Fruit fly (Drosophila melanogaster) ovary, adult (tissue): ENCODE data around the gene CG7987.

Experiments used
- CG17801 ChIP-seq: fragments of 200-800 bp; optimal IDR thresholded peaks from 2 replicates; lab custom pipeline; 2019; ENCODE audit warnings: missing biosample characterization, mild to moderate bottlenecking, missing genetic modification characterization, moderate library complexity; ENCODE audit not compliant: partially characterized antibody

The CG7987 gene

DNA sequence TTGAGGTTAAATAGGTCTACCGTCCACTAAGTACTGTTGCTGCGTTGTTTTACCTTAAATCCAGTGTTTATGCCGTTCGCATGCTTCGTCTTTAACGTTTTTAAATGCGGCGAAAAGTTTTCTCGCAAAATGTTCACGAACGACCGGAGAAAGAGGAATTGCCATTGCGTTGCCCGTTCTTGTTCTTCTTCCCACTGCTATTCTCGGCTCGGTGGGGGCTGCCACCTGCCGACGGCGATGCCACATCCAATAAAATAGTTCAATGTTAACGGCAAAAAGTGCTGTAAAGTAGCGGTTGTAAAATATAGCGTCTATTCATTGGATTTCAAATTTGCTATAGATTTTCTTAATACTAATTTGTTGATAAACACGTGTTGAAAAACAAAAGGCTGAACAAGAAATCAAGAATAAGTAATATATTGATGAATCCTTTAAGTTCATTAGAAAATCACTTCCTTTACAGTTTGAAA is at the start of gene CG7987:
TSS of gene CG7987 (minus strand) at position 170 of the 470 bp plus-strand sequence.
- TF ChIP-seq CG17801 (GFP tag; lab: Kevin White, UChicago), result no peak

DNA sequence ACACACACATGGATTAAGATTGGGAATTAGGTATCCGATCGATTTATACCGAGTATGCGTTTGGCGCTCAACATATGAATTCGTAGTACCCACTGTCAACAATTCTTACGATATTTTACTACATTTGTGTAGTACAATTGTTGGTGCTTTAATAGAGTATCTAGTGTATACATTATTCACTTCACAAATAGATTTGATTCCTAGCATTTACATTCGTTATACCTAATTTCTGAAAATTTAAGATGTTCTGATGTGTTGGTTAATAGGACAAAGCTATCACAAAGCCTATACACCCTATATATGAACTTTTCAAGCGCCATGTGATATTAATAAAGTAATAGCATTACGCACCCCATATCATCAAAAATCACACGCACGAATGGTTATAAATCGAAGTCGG is 49.0 kb upstream of the CG7987 start:
- no peak for TF ChIP-seq CG17801 (GFP tag; lab: Kevin White, UChicago)

DNA sequence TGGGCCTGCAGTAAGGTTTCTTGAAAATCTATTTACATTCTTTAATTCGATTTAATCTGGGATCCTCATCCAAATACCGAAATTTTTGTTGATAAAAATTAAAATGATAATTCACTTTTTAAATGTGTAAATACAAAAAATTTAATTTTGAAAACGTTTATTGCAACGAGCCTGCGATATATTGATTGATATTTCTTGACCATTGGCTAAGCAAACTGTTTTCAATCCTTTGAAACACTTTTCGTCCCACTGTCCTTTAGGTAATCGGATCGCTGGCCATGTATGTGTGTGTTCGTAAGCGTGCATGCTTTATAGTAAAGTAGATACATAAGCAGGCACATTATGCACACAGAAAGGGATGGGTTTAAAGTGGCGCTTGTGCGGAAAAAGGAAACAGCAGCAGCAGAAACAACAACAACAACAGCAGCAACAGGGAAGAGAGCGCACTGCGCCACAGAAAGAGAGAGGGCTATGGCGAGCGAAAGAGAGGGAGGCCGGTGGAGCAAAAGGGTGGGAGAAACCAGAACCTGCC is 48.5 kb upstream of the CG7987 start:
- no peak for TF ChIP-seq CG17801 (GFP tag; lab: Kevin White, UChicago)

DNA sequence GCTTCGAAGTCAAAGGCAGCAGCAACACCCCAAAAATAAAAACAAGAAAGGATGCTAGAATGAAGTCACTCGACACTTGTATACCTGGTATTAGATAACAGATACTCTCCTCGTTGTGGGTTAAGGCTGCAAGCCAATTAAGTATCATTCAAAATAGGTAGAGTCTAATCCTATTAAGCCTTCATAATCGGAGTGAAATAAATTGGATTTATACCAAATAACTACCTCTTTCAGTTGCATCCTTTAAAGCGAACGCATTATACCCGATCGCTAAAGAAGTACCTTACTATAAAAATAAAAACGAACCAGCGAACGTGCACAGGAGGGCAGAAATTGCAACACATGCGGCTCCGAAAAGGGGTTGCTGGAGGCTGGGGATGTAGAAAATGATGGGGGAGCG is 46.9 kb upstream of the CG7987 start:
- TF ChIP-seq CG17801 (GFP tag; lab: Kevin White, UChicago), result no peak

DNA sequence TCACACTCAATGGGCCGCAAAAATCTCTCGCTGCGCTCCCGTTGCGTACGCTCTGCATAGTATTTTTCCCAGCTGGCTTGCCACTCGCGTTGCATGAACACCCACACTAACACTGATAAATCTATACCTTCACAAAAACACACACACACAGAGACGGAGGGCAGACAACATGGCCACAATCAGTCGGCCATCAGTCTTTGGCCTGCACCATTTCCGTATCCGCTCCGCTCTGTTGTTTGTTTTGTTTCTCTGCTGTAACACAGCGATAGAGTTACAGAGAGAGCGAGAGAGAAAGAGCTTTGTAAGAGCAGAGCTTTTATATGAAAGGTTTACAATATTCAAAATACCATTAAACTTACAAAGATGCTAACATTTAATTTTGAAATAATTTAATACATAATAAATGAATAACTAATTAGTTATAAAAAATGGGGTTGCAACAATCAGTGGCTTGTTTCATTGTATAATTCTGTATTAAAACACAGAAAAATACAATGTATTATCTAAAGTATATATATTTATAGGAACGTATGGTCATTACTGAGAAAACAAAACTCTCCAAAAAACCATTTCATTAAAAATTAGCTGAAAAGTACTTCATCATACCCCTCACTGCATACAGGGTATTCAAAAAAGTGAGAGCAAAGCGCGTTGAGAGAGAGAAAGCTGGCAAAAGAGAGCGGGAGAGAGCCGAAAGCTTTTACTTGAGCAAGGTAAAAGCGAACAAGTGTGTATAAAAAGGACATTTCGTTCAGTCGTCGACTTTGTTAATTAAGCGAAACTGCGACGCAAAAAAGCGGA is 33.4 kb upstream of the CG7987 start, which contains the start of gene CG14853:
TSS of gene CG14853 (plus strand) at position 751 of the 801 bp plus-strand sequence.
- no peak for TF ChIP-seq CG17801 (GFP tag; lab: Kevin White, UChicago)

DNA sequence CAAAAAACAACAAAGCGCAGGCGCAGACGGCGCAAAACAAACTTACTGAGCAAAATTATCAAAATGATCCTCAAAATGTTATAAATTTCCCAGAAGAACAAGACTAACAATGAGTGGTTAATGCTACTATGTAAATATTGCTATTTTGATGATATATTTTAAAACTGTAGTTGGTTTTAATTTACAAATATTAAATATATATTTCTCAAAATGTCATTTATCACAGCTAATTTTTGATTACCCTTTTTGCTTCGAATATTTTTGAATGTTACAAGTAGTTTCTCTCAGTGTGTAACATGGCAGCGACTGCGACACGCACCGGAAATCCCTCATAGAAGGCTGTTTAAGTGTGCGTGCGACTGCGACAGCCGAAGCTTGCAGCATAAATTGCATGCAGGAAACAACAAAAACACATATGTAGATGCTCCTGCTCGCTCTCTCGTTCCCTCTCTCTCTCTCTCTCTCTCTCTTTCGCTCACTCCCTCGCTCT is 22.3 kb upstream of the CG7987 start:
- no peak for TF ChIP-seq CG17801 (GFP tag; lab: Kevin White, UChicago)

DNA sequence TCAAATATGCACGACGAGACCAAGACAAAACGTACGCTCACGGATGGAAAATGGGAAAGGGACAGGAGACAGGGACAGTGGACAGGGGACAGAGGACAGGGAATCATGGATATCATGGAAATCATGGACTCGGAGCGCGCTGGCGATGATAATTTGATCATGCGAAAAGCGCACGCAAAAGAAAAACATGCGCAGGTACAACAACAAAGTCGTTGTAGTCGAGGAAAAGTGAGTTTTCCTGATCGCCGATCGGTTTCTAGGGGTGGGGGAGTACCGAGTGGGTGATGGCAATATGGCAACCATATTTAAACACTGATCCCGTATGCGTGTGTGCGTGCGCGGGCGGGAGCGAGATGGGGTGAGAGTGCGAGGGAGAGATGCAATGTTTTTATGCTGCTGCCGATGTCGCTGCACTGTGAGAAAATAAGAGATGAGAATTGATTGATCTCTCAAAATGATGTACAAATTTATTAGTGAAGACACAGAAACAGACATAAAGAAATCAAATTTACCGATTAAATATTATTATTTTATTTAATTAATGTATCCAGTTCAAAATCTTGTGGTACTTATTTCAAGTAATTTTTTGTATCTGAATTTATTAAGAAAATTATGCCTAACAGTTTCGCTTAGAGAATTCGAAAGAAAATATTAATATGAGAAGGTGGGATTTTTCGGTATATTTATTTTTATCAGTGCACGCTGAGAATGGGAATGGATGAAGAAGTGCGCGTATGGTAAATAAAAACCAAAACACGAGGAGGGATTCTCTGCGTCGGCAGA is 15.3 kb upstream of the CG7987 start:
- TF ChIP-seq CG17801 (GFP tag; lab: Kevin White, UChicago), result no peak

DNA sequence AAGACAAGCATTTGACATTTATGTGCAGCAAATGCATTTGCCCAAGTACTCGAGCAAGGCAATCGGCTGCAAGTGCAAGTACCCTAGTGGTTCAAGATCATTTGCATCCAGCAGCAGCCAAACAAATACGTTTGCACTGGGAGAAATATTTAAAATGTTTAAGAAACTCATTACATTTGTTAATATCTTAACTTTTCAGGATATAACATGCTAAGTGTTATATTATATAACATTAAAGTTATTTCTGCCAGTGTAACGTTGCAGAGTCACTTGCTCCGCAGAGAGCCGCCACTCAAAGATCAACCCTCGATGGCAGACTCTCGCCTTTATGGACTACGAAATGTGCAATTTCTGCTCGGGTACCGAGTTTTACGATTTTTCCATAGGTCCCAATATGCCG is 13.8 kb upstream of the CG7987 start:
- no peak for TF ChIP-seq CG17801 (GFP tag; lab: Kevin White, UChicago)

DNA sequence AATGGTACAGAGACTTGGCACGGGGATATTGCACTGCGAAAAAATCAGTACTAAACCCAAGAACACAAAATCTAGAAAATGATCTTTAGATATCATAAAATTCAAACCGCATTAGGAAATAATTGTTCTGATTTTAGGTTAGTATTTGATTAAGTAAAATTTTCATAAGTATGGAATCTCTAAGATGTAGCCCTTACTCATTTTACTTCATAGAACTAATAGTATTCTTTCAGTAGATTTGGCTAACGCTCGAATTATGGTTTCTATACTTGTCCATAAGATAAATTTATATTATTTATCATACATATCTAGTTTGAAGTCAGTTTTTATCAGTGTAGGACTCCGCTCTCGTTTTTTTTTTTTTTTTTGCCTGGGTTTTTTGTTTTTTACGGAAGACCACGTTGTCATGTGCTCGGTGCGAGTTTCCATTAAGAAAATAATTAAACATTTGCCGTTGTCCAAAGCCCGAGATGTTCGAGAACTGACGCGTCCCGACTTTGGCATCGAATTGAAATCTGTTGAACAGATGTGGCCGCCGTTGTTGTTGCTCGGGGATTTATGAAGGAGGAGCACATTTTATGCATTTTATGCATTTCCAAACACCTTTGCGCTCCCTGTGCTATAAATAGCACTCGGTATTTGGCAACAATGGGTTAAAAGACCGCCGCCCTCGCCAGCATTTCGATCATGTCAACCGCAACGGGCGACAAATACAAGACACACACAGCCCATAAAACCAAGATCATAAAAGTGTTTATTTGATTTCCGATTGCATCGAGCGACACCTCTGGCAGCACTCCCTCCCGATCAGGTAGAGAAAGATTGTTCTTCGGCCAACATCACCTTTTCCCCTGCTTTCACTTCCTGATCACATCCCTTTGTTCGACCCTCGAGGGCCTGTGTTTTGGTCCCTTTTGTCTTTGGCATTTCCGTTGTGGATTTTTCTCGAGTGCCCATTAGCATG is 11.1 kb upstream of the CG7987 start:
- no peak for TF ChIP-seq CG17801 (GFP tag; lab: Kevin White, UChicago)

DNA sequence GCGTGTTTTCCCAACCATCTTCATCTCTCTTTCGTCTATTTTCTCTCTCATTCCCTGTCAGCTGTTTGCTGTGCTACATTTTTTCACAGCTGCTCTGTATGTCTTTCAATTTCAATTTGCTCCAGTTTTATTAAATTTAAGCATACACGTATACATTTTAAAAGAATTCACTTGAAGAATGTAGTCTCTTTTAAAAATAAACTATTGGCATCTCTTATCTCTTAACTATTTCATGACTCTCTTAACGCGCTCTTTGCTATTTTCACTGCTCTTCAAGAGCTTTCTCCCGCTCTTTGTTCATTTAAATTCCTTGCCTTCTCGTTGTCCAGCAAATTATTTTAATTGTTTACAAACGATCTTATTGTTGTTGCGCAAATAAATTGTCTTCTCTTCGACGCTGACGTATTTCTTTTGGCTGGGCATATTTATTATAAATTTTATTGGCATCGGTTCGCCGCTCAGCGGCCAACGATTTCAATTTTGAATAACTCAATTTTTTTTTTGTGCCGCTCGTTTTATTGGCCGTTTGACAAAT is 4.4 kb upstream of the CG7987 start:
- TF ChIP-seq CG17801 (GFP tag; lab: Kevin White, UChicago), result no peak

DNA sequence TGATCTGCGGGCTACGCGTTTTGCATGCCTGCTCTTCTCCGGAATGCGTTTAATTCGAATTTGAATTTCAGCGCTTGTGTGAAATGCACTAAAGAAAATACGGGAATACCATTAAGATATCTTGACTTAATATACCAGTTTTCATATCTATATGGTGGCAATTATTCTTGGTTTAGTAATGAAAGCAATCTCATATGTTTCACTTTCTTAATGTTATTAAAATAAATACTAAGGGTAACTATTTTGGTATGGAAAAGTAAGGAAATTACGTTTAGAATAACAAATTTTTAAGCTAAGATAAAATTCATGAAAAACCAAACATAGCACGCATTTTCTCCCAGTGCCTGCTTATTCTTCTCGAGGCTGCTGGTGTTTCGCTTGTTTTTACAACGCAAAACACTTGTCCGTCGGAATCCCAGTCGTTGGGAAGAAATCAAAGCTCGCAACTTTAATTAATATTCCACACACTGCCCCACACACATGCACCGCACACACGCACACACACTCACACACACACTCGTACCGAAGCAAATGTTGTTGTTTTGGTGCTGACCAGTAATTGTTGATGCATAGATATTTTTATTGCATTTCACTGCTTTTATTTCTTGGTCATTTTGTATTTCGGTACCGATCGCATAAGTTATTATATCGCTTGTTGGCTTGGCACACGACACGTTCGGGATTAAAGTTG is 2.3 kb upstream of the CG7987 start:
- no peak for TF ChIP-seq CG17801 (GFP tag; lab: Kevin White, UChicago)

DNA sequence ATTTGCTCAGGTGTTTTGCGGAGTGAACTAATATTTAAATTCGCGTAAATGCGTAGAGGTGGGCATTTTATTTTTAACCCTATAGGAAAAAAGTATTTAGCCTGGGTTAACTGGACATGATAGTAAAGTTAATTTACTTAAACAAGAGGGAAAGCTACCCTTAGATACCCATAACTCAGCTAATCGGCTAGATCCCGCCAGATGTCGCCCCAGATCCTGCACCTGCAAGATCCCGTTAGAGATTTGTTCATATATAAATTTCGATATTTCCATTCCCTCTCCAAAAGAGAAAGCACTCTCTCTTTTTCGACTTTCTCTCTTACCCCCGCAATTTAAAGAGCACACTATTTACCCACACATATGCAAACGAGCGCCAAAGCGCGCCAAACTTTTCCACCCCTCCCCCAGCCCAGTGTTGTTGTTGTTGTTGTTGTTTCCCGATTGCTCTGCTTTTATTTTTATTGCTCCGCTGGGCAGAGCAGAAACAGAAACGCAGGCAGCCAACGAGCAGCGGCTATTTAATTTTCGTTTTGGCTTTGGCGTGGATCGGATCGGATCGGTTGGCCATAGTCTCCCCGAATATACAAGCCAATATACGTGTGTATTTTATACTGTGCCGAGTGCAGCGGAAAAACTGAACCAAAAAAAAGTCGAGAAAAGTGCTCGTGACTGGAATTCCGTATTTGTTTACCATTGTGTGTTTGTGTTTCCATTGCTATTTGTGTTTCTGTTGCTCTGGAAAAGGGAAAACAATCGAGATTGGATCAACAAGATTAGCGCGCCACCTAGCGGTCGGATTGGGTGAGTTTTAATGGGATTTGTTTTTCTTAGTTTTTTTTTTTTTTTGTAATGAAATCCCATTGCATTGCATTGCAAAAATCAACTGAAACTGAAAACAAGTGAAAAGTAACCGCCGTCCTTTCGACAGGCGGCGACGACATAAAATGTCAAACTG is 1.3 kb upstream of the CG7987 start, which contains the start of gene stumps:
TSS of gene stumps (plus strand) at position 526 of the 955 bp plus-strand sequence.
- TF ChIP-seq CG17801 (GFP tag; lab: Kevin White, UChicago), result peak; percentile 70
